Worm (Caenorhabditis elegans) whole organism, young adult: ENCODE measurements around the gene C49C3.8.

Experiments
- ceh-100 ChIP-seq: fragments of 200-800 bp; sonication (Bioruptor generic); IDR thresholded peaks from 2 replicates; pipeline ENCODE4 v1.3.6; 2022; ENCODE audit warnings: missing genetic modification reagents, missing genetic modification characterization, missing compliant biosample characterization
- madf-6 ChIP-seq: fragments of 200-800 bp; sonication (Bioruptor generic); IDR thresholded peaks from 2 replicates; pipeline ENCODE4 v1.3.6; 2022; ENCODE audit warnings: missing genetic modification reagents, missing genetic modification characterization, missing compliant biosample characterization
- nhr-179 ChIP-seq: sonication (generic microtip); optimal IDR thresholded peaks from 2 replicates; lab custom pipeline; 2016; ENCODE audit warnings: mild to moderate bottlenecking, missing genetic modification characterization, missing compliant biosample characterization
- unc-62 ChIP-seq: fragments of 150-350 bp; optimal IDR thresholded peaks from 2 replicates; lab custom pipeline; 2014; ENCODE audit warnings: missing biosample characterization, missing genetic modification reagents, missing genetic modification characterization

- no peak for TF ChIP-seq ceh-100 (GFP tag; lab: Robert Waterston, UW)
- no peak for TF ChIP-seq unc-62
- TF ChIP-seq nhr-179 (tag; lab: Kevin White, UChicago) = no peak
- TF ChIP-seq madf-6 (GFP tag; lab: Robert Waterston, UW) = no peak
These were observed 49.7 kb upstream of the C49C3.8 start for ce11 chrIV:17285263-17285662.
